Worm (Caenorhabditis elegans) whole organism, L1 larva: ENCODE measurements around the gene str-140.
A peak's percentile ranks its signal among the peaks of the same experiment; 100 is the strongest.

Experiments used
- C16A3.4 ChIP-seq: fragments of 150-350 bp; optimal IDR thresholded peaks from 2 replicates; lab custom pipeline; 2014; ENCODE audit warnings: missing biosample characterization, missing genetic modification characterization
- alr-1 ChIP-seq: fragments of 200-800 bp; sonication (Bioruptor generic); optimal IDR thresholded peaks from 2 replicates; lab custom pipeline; 2018; ENCODE audit warnings: borderline replicate concordance, mild to moderate bottlenecking, missing genetic modification characterization, missing compliant biosample characterization
- ceh-8 ChIP-seq: fragments of 200-800 bp; sonication (Bioruptor generic); optimal IDR thresholded peaks from 2 replicates; lab custom pipeline; 2018; ENCODE audit warnings: mild to moderate bottlenecking, missing genetic modification characterization, moderate library complexity, missing compliant biosample characterization
- ceh-82 ChIP-seq, 3 experiments: fragments of 150-350 bp in 1 of 3; sonication (generic microtip) in 2 of 3; optimal IDR thresholded peaks; 2 replicates each; lab custom pipeline; 2014 to 2017; ENCODE audit warnings: missing biosample characterization in 3 of 3, missing genetic modification characterization in 3 of 3
- ceh-88 ChIP-seq: fragments of 200-800 bp; sonication (Bioruptor generic); IDR thresholded peaks from 2 replicates; pipeline ENCODE4 v1.3.6; 2022; ENCODE audit warnings: missing genetic modification characterization, missing compliant biosample characterization
- ceh-90 ChIP-seq: sonication (generic microtip); optimal IDR thresholded peaks from 2 replicates; lab custom pipeline; 2016; ENCODE audit warnings: missing genetic modification characterization, missing compliant biosample characterization
- efl-1 ChIP-seq, 4 experiments: fragments of 150-350 bp; optimal IDR thresholded peaks in 3 of 4; peaks in 1 of 4; 1 replicate in 1 of 4; 2 replicates in 3 of 4; lab custom pipeline; 2014; ENCODE audit warnings: missing biosample characterization in 2 of 4, missing genetic modification characterization in 2 of 4, missing genetic modification reagents in 2 of 4
- efl-3 ChIP-seq: fragments of 200-800 bp; sonication (Bioruptor generic); optimal IDR thresholded peaks from 2 replicates; lab custom pipeline; 2018; ENCODE audit warnings: mild to moderate bottlenecking, missing genetic modification characterization, missing compliant biosample characterization
- fkh-10 ChIP-seq: sonication (generic microtip); optimal IDR thresholded peaks from 2 replicates; lab custom pipeline; 2017; ENCODE audit warnings: missing biosample characterization, missing genetic modification reagents, missing genetic modification characterization
- fkh-4 ChIP-seq: sonication (generic microtip); optimal IDR thresholded peaks from 2 replicates; lab custom pipeline; 2016; ENCODE audit warnings: missing compliant biosample characterization, missing genetic modification characterization, borderline replicate concordance
- hlh-17 ChIP-seq: fragments of 200-800 bp; sonication (Bioruptor generic); optimal IDR thresholded peaks from 2 replicates; lab custom pipeline; 2018; ENCODE audit warnings: missing genetic modification characterization, mild to moderate bottlenecking, missing compliant biosample characterization, moderate library complexity, borderline replicate concordance
- hpl-2 ChIP-seq: fragments of 150-350 bp; optimal IDR thresholded peaks from 2 replicates; lab custom pipeline; 2014; ENCODE audit warnings: missing biosample characterization, missing genetic modification reagents, missing genetic modification characterization
- isw-1 ChIP-seq: fragments of 200-800 bp; sonication (Bioruptor generic); IDR thresholded peaks from 2 replicates; pipeline ENCODE4 v1.3.6; 2022; ENCODE audit warnings: missing genetic modification characterization, missing compliant biosample characterization
- jun-1 ChIP-seq: fragments of 150-350 bp; optimal IDR thresholded peaks from 2 replicates; lab custom pipeline; 2014; ENCODE audit warnings: missing biosample characterization, missing genetic modification reagents, missing genetic modification characterization
- lin-13 ChIP-seq: fragments of 150-350 bp; optimal IDR thresholded peaks from 2 replicates; lab custom pipeline; 2014; ENCODE audit warnings: missing biosample characterization, missing genetic modification reagents, missing genetic modification characterization
- lin-14 ChIP-seq: fragments of 200-800 bp; sonication (Bioruptor generic); optimal IDR thresholded peaks from 2 replicates; lab custom pipeline; 2018; ENCODE audit warnings: mild to moderate bottlenecking, missing genetic modification characterization, moderate library complexity, missing compliant biosample characterization
- lin-15B ChIP-seq: fragments of 150-350 bp; sonication (generic microtip); optimal IDR thresholded peaks from 3 replicates; lab custom pipeline; 2014; ENCODE audit warnings: missing biosample characterization, missing genetic modification characterization
- lin-35 ChIP-seq, 2 experiments: fragments of 150-350 bp; optimal IDR thresholded peaks; 2 replicates each; lab custom pipeline; 2014; ENCODE audit warnings: missing biosample characterization in 2 of 2, missing genetic modification characterization in 2 of 2, missing genetic modification reagents in 2 of 2
- lir-3 ChIP-seq: sonication (generic microtip); optimal IDR thresholded peaks from 2 replicates; lab custom pipeline; 2016; ENCODE audit warnings: mild to moderate bottlenecking, missing genetic modification characterization, moderate library complexity, missing compliant biosample characterization; ENCODE audit not compliant: poor library complexity
- mab-9 ChIP-seq: fragments of 200-800 bp; sonication (Bioruptor generic); IDR thresholded peaks from 2 replicates; pipeline ENCODE4 v1.3.6; 2022; ENCODE audit warnings: missing genetic modification reagents, missing genetic modification characterization, missing compliant biosample characterization
- mdl-1 ChIP-seq, 2 experiments: fragments of 150-350 bp; optimal IDR thresholded peaks; 2 replicates each; lab custom pipeline; 2014 to 2017; ENCODE audit warnings: missing biosample characterization in 2 of 2, missing genetic modification characterization in 2 of 2, inconsistent platforms in 1 of 2
- mef-2 ChIP-seq: fragments of 150-350 bp; optimal IDR thresholded peaks from 2 replicates; lab custom pipeline; 2014; ENCODE audit warnings: missing biosample characterization, missing genetic modification characterization
- nhr-19 ChIP-seq: fragments of 200-800 bp; sonication (Bioruptor generic); conservative IDR thresholded peaks from 2 replicates; pipeline ENCODE4 v1.3.6; 2022; ENCODE audit warnings: missing genetic modification characterization, missing compliant biosample characterization
- nhr-20 ChIP-seq: sonication (generic microtip); optimal IDR thresholded peaks from 2 replicates; lab custom pipeline; 2016; ENCODE audit warnings: mild to moderate bottlenecking, missing genetic modification characterization, missing compliant biosample characterization
- nhr-71 ChIP-seq: sonication (generic microtip); optimal IDR thresholded peaks from 2 replicates; lab custom pipeline; 2016; ENCODE audit warnings: mild to moderate bottlenecking, missing genetic modification characterization, moderate library complexity, missing compliant biosample characterization
- nhr-77 ChIP-seq: fragments of 150-350 bp; optimal IDR thresholded peaks from 2 replicates; lab custom pipeline; 2014; ENCODE audit warnings: missing biosample characterization, missing genetic modification characterization
- nhr-85 ChIP-seq: sonication (generic microtip); peaks from one replicate; lab custom pipeline; 2016; ENCODE audit warnings: missing genetic modification characterization, inconsistent platforms, missing compliant biosample characterization
- nhr-90 ChIP-seq: sonication (generic microtip); optimal IDR thresholded peaks from 2 replicates; lab custom pipeline; 2016; ENCODE audit warnings: mild to moderate bottlenecking, missing genetic modification characterization, missing compliant biosample characterization; ENCODE audit not compliant: poor library complexity
- pax-3 ChIP-seq: fragments of 200-800 bp; sonication (Bioruptor generic); optimal IDR thresholded peaks from 2 replicates; lab custom pipeline; 2018; ENCODE audit warnings: mild to moderate bottlenecking, missing genetic modification characterization, moderate library complexity, missing compliant biosample characterization
- rnt-1 ChIP-seq: sonication (generic microtip); optimal IDR thresholded peaks from 2 replicates; lab custom pipeline; 2016; ENCODE audit warnings: mild to moderate bottlenecking, missing genetic modification characterization, moderate library complexity, missing compliant biosample characterization
- snu-23 ChIP-seq: sonication (generic microtip); optimal IDR thresholded peaks from 2 replicates; lab custom pipeline; 2016; ENCODE audit warnings: missing genetic modification characterization, missing compliant biosample characterization
- sptf-1 ChIP-seq: fragments of 150-350 bp; optimal IDR thresholded peaks from 2 replicates; lab custom pipeline; 2014; ENCODE audit warnings: missing biosample characterization, missing genetic modification characterization
- sup-37 ChIP-seq: fragments of 200-800 bp; sonication (Bioruptor generic); optimal IDR thresholded peaks from 2 replicates; lab custom pipeline; 2018; ENCODE audit warnings: mild to moderate bottlenecking, missing genetic modification characterization, missing compliant biosample characterization
- tbx-2 ChIP-seq: sonication (generic microtip); optimal IDR thresholded peaks from 2 replicates; lab custom pipeline; 2016; ENCODE audit warnings: missing genetic modification characterization, missing compliant biosample characterization
- tlp-1 ChIP-seq: fragments of 150-350 bp; optimal IDR thresholded peaks from 2 replicates; lab custom pipeline; 2014; ENCODE audit warnings: missing biosample characterization, missing genetic modification characterization
- unc-130 ChIP-seq: fragments of 150-350 bp; optimal IDR thresholded peaks from 2 replicates; lab custom pipeline; 2017; ENCODE audit warnings: missing biosample characterization, missing genetic modification characterization, inconsistent platforms
- unc-62 ChIP-seq: fragments of 150-350 bp; optimal IDR thresholded peaks from 2 replicates; lab custom pipeline; 2014; ENCODE audit warnings: missing biosample characterization, missing genetic modification reagents, missing genetic modification characterization
- unc-86 ChIP-seq: sonication (generic microtip); optimal IDR thresholded peaks from 2 replicates; lab custom pipeline; 2016; ENCODE audit warnings: missing genetic modification characterization, missing compliant biosample characterization
- ztf-11 ChIP-seq, 2 experiments: sonication (generic microtip); optimal IDR thresholded peaks; 2 replicates each; lab custom pipeline; 2016 to 2017; ENCODE audit warnings: missing genetic modification characterization in 2 of 2, missing biosample characterization in 1 of 2, missing compliant biosample characterization in 1 of 2
- ztf-4 ChIP-seq: fragments of 150-350 bp; optimal IDR thresholded peaks from 2 replicates; lab custom pipeline; 2014; ENCODE audit warnings: missing biosample characterization, missing genetic modification characterization

str-140 gene

ce11 chrV:8040247-8041084 is 27.2 kb downstream of the str-140 start (continued):
- no peak for TF ChIP-seq tlp-1 (tag; lab: Kevin White, UChicago)
- peak; percentile 30 for TF ChIP-seq tbx-2 (tag; lab: Kevin White, UChicago)
- no peak for TF ChIP-seq lir-3 (tag; lab: Kevin White, UChicago)
- no peak for TF ChIP-seq rnt-1 (tag; lab: Kevin White, UChicago)
- no peak for TF ChIP-seq efl-3 (GFP tag; lab: Kevin White, UChicago)
- TF ChIP-seq mef-2 (tag; lab: Kevin White, UChicago) = no peak
- no peak for TF ChIP-seq mab-9
- TF ChIP-seq nhr-90 (tag; lab: Kevin White, UChicago) = no peak
- peak; percentile 56 for TF ChIP-seq nhr-19
- peak; percentile 61 for TF ChIP-seq lin-14 (GFP tag; lab: Kevin White, UChicago)
- peak; percentile 3 for TF ChIP-seq unc-130 (tag; lab: Kevin White, UChicago)
- no peak for TF ChIP-seq ceh-82 (tag; optimal IDR thresholded peaks at IDR 0.05; lab: Kevin White, UChicago)
- no peak for TF ChIP-seq hpl-2 (GFP tag; lab: Kevin White, UChicago)
- peak; percentile 4 for TF ChIP-seq C16A3.4 (tag; lab: Kevin White, UChicago)
- TF ChIP-seq unc-86 = no peak
- TF ChIP-seq mdl-1 (tag; optimal IDR thresholded peaks at IDR 0.05; lab: Kevin White, UChicago) = no peak
- no peak for TF ChIP-seq ceh-90 (tag; lab: Kevin White, UChicago)
- no peak for TF ChIP-seq isw-1 (GFP tag; lab: Robert Waterston, UW)
- no peak for TF ChIP-seq alr-1 (tag; lab: Kevin White, UChicago)
- TF ChIP-seq lin-35 (GFP tag; optimal IDR thresholded peaks at IDR 0.05; lab: Kevin White, UChicago) = peak in 1 of 2 experiments; percentile 10
- TF ChIP-seq fkh-10 (GFP tag; lab: Kevin White, UChicago) = no peak
- TF ChIP-seq ceh-88 (GFP tag; lab: Robert Waterston, UW) = no peak
- no peak for TF ChIP-seq hlh-17 (GFP tag; lab: Kevin White, UChicago)
- TF ChIP-seq ztf-11 (tag; optimal IDR thresholded peaks at IDR 0.05; lab: Kevin White, UChicago) = no peak
- TF ChIP-seq nhr-71 (tag; lab: Kevin White, UChicago) = peak; percentile 54
- peak; percentile 84 for TF ChIP-seq nhr-85
- TF ChIP-seq ztf-4 (tag; lab: Kevin White, UChicago) = no peak
- TF ChIP-seq jun-1 (tag; lab: Kevin White, UChicago) = no peak
- no peak for TF ChIP-seq ceh-8 (GFP tag; lab: Kevin White, UChicago)
- TF ChIP-seq unc-62 (GFP tag; lab: Kevin White, UChicago) = no peak
- TF ChIP-seq nhr-77 = no peak
- TF ChIP-seq fkh-4 (tag; lab: Kevin White, UChicago) = no peak
- no peak for TF ChIP-seq lin-15B (tag; lab: Kevin White, UChicago)
- TF ChIP-seq sptf-1 (tag; lab: Kevin White, UChicago) = no peak
- TF ChIP-seq sup-37 (GFP tag; lab: Kevin White, UChicago) = no peak
- peak; percentile 66 for TF ChIP-seq nhr-20 (tag; lab: Kevin White, UChicago)
- TF ChIP-seq lin-13 = no peak
- TF ChIP-seq pax-3 (tag; lab: Kevin White, UChicago) = no peak

- TF ChIP-seq lin-14 (GFP tag; lab: Kevin White, UChicago) (peak; percentile 8), efl-1 (optimal IDR thresholded peaks at IDR 0.05; lab: Kevin White, UChicago) (no peak), efl-1 (GFP tag; optimal IDR thresholded peaks at IDR 0.05 in 1 of 2; lab: Kevin White, UChicago) (peak in 1 of 2 experiments; percentile 68), nhr-85 (peak; percentile 6), snu-23 (GFP tag; lab: Kevin White, UChicago) (no peak)
Measured at ce11 chrV:8039606-8040005, 28.1 kb downstream of the str-140 start.
